Worm (Caenorhabditis elegans) whole organism, mixed stage, embryonic: Measurements from ENCODE around the gene nhr-92.
A peak's percentile ranks its signal among the peaks of the same experiment; 100 is the strongest.
"Not testable (repeated sequence)": the region's sequence is repeated elsewhere in the genome, so short reads cannot be mapped to it uniquely, and the experiment has no call there.

Experiments used
- M03D4.4 ChIP-seq: sonication (generic microtip); optimal IDR thresholded peaks from 2 replicates; lab custom pipeline; 2017; ENCODE audit warnings: mild to moderate bottlenecking, missing genetic modification characterization, missing compliant biosample characterization
- bed-3 ChIP-seq: fragments of 200-800 bp; sonication (Bioruptor generic); optimal IDR thresholded peaks from 3 replicates; lab custom pipeline; 2018; ENCODE audit warnings: mild to moderate bottlenecking, missing genetic modification characterization, moderate library complexity, missing compliant biosample characterization
- blmp-1 ChIP-seq: fragments of 150-350 bp; optimal IDR thresholded peaks from 2 replicates; lab custom pipeline; 2014; ENCODE audit warnings: missing biosample characterization, missing genetic modification characterization
- ceh-39 ChIP-seq: fragments of 150-350 bp; optimal IDR thresholded peaks from 2 replicates; lab custom pipeline; 2014; ENCODE audit warnings: missing biosample characterization, missing genetic modification characterization
- ceh-83 ChIP-seq: fragments of 200-800 bp; sonication (Bioruptor generic); optimal IDR thresholded peaks from 2 replicates; lab custom pipeline; 2018; ENCODE audit warnings: mild to moderate bottlenecking, missing genetic modification characterization, missing compliant biosample characterization
- ces-1 ChIP-seq: fragments of 150-350 bp; optimal IDR thresholded peaks from 2 replicates; lab custom pipeline; 2014; ENCODE audit warnings: missing biosample characterization, missing genetic modification reagents, missing genetic modification characterization
- cnd-1 ChIP-seq: fragments of 200-800 bp; sonication (Bioruptor generic); optimal IDR thresholded peaks from 2 replicates; lab custom pipeline; 2018; ENCODE audit warnings: mild to moderate bottlenecking, missing genetic modification characterization, missing compliant biosample characterization
- drap-1 ChIP-seq: fragments of 200-800 bp; sonication (Bioruptor generic); optimal IDR thresholded peaks from 3 replicates; lab custom pipeline; 2018; ENCODE audit warnings: mild to moderate bottlenecking, missing genetic modification characterization, missing compliant biosample characterization
- elt-1 ChIP-seq: sonication (generic microtip); optimal IDR thresholded peaks from 2 replicates; lab custom pipeline; 2017; ENCODE audit warnings: missing genetic modification characterization, mild to moderate bottlenecking, missing compliant biosample characterization, antibody characterized with exemption, moderate library complexity, borderline replicate concordance; ENCODE audit not compliant: insufficient read depth
- elt-3 ChIP-seq: fragments of 150-350 bp; optimal IDR thresholded peaks from 2 replicates; lab custom pipeline; 2014; ENCODE audit warnings: missing biosample characterization, missing genetic modification characterization
- flh-1 ChIP-seq: fragments of 200-800 bp; sonication (Bioruptor generic); optimal IDR thresholded peaks from 2 replicates; lab custom pipeline; 2018; ENCODE audit warnings: mild to moderate bottlenecking, missing genetic modification characterization, moderate library complexity, missing compliant biosample characterization
- ham-2 ChIP-seq: fragments of 200-800 bp; sonication (Bioruptor generic); optimal IDR thresholded peaks from 2 replicates; lab custom pipeline; 2018; ENCODE audit warnings: mild to moderate bottlenecking, missing genetic modification characterization, missing compliant biosample characterization
- hlh-1 ChIP-seq: fragments of 150-350 bp; optimal IDR thresholded peaks from 2 replicates; lab custom pipeline; 2014; ENCODE audit warnings: missing biosample characterization, missing genetic modification reagents, missing genetic modification characterization
- lin-32 ChIP-seq: fragments of 200-800 bp; sonication (Bioruptor generic); optimal IDR thresholded peaks from 2 replicates; lab custom pipeline; 2018; ENCODE audit warnings: mild to moderate bottlenecking, missing genetic modification characterization, missing compliant biosample characterization
- lsy-2 ChIP-seq: fragments of 150-350 bp; optimal IDR thresholded peaks from 2 replicates; lab custom pipeline; 2014; ENCODE audit warnings: missing biosample characterization, missing genetic modification characterization
- mab-5 ChIP-seq: fragments of 150-350 bp; optimal IDR thresholded peaks from 2 replicates; lab custom pipeline; 2014; ENCODE audit warnings: missing biosample characterization, missing genetic modification characterization
- mep-1 ChIP-seq: fragments of 150-350 bp; optimal IDR thresholded peaks from 2 replicates; lab custom pipeline; 2017; ENCODE audit warnings: missing biosample characterization, missing genetic modification reagents, missing genetic modification characterization, inconsistent platforms
- mls-2 ChIP-seq: sonication (generic microtip); optimal IDR thresholded peaks from 2 replicates; lab custom pipeline; 2016; ENCODE audit warnings: mild to moderate bottlenecking, missing genetic modification characterization, moderate library complexity, missing compliant biosample characterization
- nhr-12 ChIP-seq: fragments of 150-350 bp; optimal IDR thresholded peaks from 2 replicates; lab custom pipeline; 2014; ENCODE audit warnings: missing biosample characterization, missing genetic modification characterization
- nhr-2 ChIP-seq: fragments of 150-350 bp; optimal IDR thresholded peaks from 2 replicates; lab custom pipeline; 2014; ENCODE audit warnings: missing biosample characterization, missing genetic modification characterization
- nhr-237 ChIP-seq: fragments of 150-350 bp; optimal IDR thresholded peaks from 2 replicates; lab custom pipeline; 2014; ENCODE audit warnings: missing biosample characterization, missing genetic modification characterization
- nhr-28 ChIP-seq: fragments of 150-350 bp; optimal IDR thresholded peaks from 2 replicates; lab custom pipeline; 2014; ENCODE audit warnings: missing biosample characterization, missing genetic modification characterization
- nhr-76 ChIP-seq: sonication (generic microtip); optimal IDR thresholded peaks from 2 replicates; lab custom pipeline; 2017; ENCODE audit warnings: missing biosample characterization, missing genetic modification characterization
- pha-4 ChIP-seq: fragments of 150-350 bp; optimal IDR thresholded peaks from 2 replicates; lab custom pipeline; 2018; ENCODE audit warnings: missing biosample characterization, missing genetic modification reagents, missing genetic modification characterization
- sem-2 ChIP-seq: fragments of 200-800 bp; sonication (Bioruptor generic); optimal IDR thresholded peaks from 2 replicates; lab custom pipeline; 2018; ENCODE audit warnings: mild to moderate bottlenecking, missing genetic modification characterization, missing compliant biosample characterization
- snpc-4 ChIP-seq: fragments of 150-350 bp; optimal IDR thresholded peaks from 2 replicates; lab custom pipeline; 2014; ENCODE audit warnings: missing biosample characterization, missing genetic modification characterization
- sptf-1 ChIP-seq: sonication (generic microtip); optimal IDR thresholded peaks from 2 replicates; lab custom pipeline; 2017; ENCODE audit warnings: mild to moderate bottlenecking, missing genetic modification characterization, moderate library complexity, missing compliant biosample characterization
- tbx-8 ChIP-seq: fragments of 200-800 bp; sonication (Bioruptor generic); optimal IDR thresholded peaks from 2 replicates; lab custom pipeline; 2018; ENCODE audit warnings: mild to moderate bottlenecking, missing genetic modification characterization, moderate library complexity, missing compliant biosample characterization
- unc-120 ChIP-seq: sonication (generic microtip); optimal IDR thresholded peaks from 2 replicates; lab custom pipeline; 2017; ENCODE audit warnings: missing genetic modification characterization, missing compliant biosample characterization; ENCODE audit not compliant: poor library complexity, severe bottlenecking
- unc-39 ChIP-seq: fragments of 150-350 bp; optimal IDR thresholded peaks from 2 replicates; lab custom pipeline; 2014; ENCODE audit warnings: missing biosample characterization, missing genetic modification characterization
- unc-62 ChIP-seq: fragments of 150-350 bp; optimal IDR thresholded peaks from 2 replicates; lab custom pipeline; 2014; ENCODE audit warnings: missing biosample characterization, missing genetic modification reagents, missing genetic modification characterization
- zip-8 ChIP-seq: fragments of 150-350 bp; optimal IDR thresholded peaks from 2 replicates; lab custom pipeline; 2014; ENCODE audit warnings: missing biosample characterization, missing genetic modification characterization
- ztf-11 ChIP-seq: fragments of 150-350 bp; optimal IDR thresholded peaks from 2 replicates; lab custom pipeline; 2014; ENCODE audit warnings: missing biosample characterization, missing genetic modification characterization

Gene nhr-92

ce11 chrIV:1637333-1637732 is 17.4 kb downstream of the nhr-92 start:
- TF ChIP-seq unc-39 (tag; lab: Kevin White, UChicago) (no peak), ham-2 (GFP tag; lab: Kevin White, UChicago) (no peak), elt-1 (no peak)
- TF ChIP-seq, all 35 proteins: peak for 0

- not testable (repeated sequence) for TF ChIP-seq mab-5; unc-62 (GFP tag; lab: Kevin White, UChicago); blmp-1 (tag; lab: Kevin White, UChicago)
These were observed 25.3 kb downstream of the nhr-92 start, which contains the start of gene nhr-274 for ce11 chrIV:1645198-1645597. Gene nhr-274 (minus strand): TSS chrIV:1645298.

ce11 chrIV:1649349-1649748 is 29.5 kb downstream of the nhr-92 start:
- TF ChIP-seq unc-120 (tag; lab: Kevin White, UChicago) (no peak), unc-39 (tag; lab: Kevin White, UChicago) (no peak), ztf-11 (tag; lab: Kevin White, UChicago) (no peak), M03D4.4 (tag; lab: Kevin White, UChicago) (no peak), nhr-2 (tag; lab: Kevin White, UChicago) (no peak), nhr-76 (tag; lab: Kevin White, UChicago) (no peak), sptf-1 (no peak), mep-1 (no peak), ceh-83 (GFP tag; lab: Kevin White, UChicago) (no peak), zip-8 (tag; lab: Kevin White, UChicago) (no peak)

ce11 chrIV:1649794-1650193 is 29.9 kb downstream of the nhr-92 start:
- TF ChIP-seq nhr-237, result peak; percentile 4
- no peak for TF ChIP-seq drap-1

ce11 chrIV:1655312-1655711 is 35.4 kb downstream of the nhr-92 start:
- TF ChIP-seq mls-2 (no peak), ceh-39 (no peak), nhr-2 (tag; lab: Kevin White, UChicago) (no peak), hlh-1 (tag; lab: Kevin White, UChicago) (no peak), pha-4 (tag; lab: Kevin White, UChicago) (peak; percentile 13), ceh-83 (GFP tag; lab: Kevin White, UChicago) (no peak), ztf-11 (tag; lab: Kevin White, UChicago) (no peak), nhr-237 (peak; percentile 54), sem-2 (no peak), sptf-1 (no peak)

ce11 chrIV:1657069-1657468 is 37.2 kb downstream of the nhr-92 start:
- TF ChIP-seq blmp-1 (tag; lab: Kevin White, UChicago) (no peak), nhr-2 (tag; lab: Kevin White, UChicago) (peak; percentile 27), pha-4 (tag; lab: Kevin White, UChicago) (peak; percentile 96)
- TF ChIP-seq, all 35 proteins: peak for 2

ce11 chrIV:1659045-1659741 is 39.3 kb downstream of the nhr-92 start, which contains the start of gene rps-28:
Gene rps-28 (plus strand): TSS chrIV:1659691.
- TF ChIP-seq elt-3 (peak; percentile 56), lin-32 (GFP tag; lab: Kevin White, UChicago) (peak; percentile 16), unc-39 (tag; lab: Kevin White, UChicago) (peak; percentile 87), ceh-39 (peak; percentile 95), snpc-4 (no peak), sem-2 (peak; percentile 51), ham-2 (GFP tag; lab: Kevin White, UChicago) (peak; percentile 60), pha-4 (tag; lab: Kevin White, UChicago) (peak; percentile 99), ceh-83 (GFP tag; lab: Kevin White, UChicago) (peak; percentile 79), mep-1 (peak; percentile 99), lsy-2 (tag; lab: Kevin White, UChicago) (peak; percentile 92), tbx-8 (GFP tag; lab: Kevin White, UChicago) (peak; percentile 40), ces-1 (GFP tag; lab: Kevin White, UChicago) (peak; percentile 94), flh-1 (peak; percentile 56), M03D4.4 (tag; lab: Kevin White, UChicago) (peak; percentile 90), elt-1 (peak; percentile 86), nhr-237 (peak; percentile 97), zip-8 (tag; lab: Kevin White, UChicago) (no peak), bed-3 (GFP tag; lab: Kevin White, UChicago) (peak; percentile 63), unc-120 (tag; lab: Kevin White, UChicago) (peak; percentile 89), mab-5 (peak; percentile 78), cnd-1 (tag; lab: Kevin White, UChicago) (peak; percentile 91), unc-62 (GFP tag; lab: Kevin White, UChicago) (peak; percentile 70), hlh-1 (tag; lab: Kevin White, UChicago) (peak; percentile 92), blmp-1 (tag; lab: Kevin White, UChicago) (peak; percentile 47), nhr-28 (tag; lab: Kevin White, UChicago) (peak; percentile 55), sptf-1 (peak; percentile 95), ztf-11 (tag; lab: Kevin White, UChicago) (peak; percentile 94), nhr-12 (tag; lab: Kevin White, UChicago) (peak; percentile 78), drap-1 (peak; percentile 84), mls-2 (peak; percentile 94), nhr-2 (tag; lab: Kevin White, UChicago) (peak; percentile 64)
